Fruit fly (Drosophila melanogaster): Measurements from ENCODE around the gene Cpr64Ac.

Cpr64Ac gene

dm6 chr3L:4169957-4170651 is 42.6 kb downstream of the Cpr64Ac start, which contains the start of gene Ero1L (continued):
- TF ChIP-seq CG10147 (GFP tag; optimal IDR thresholded peaks at IDR 0.05) (peak; percentile 36), hbn (GFP tag; IDR thresholded peaks at IDR 0.05; ENCODE audit: partially characterized antibody) (no peak), ind (GFP tag; optimal IDR thresholded peaks at IDR 0.05) (peak; percentile 2), sim (GFP tag; IDR thresholded peaks at IDR 0.05) (no peak), esg (GFP tag; conservative IDR thresholded peaks at IDR 0.05) (peak; percentile 73), HmgZ (tag; optimal IDR thresholded peaks at IDR 0.05) (peak; percentile 2), tgo (GFP tag; IDR thresholded peaks at IDR 0.05) (no peak), ftz-f1 (GFP tag; optimal IDR thresholded peaks at IDR 0.05) (no peak), lab (GFP tag; optimal IDR thresholded peaks at IDR 0.05) (peak; percentile 67), CG12942 (GFP tag; optimal IDR thresholded peaks at IDR 0.05) (no peak), ci (GFP tag; IDR thresholded peaks at IDR 0.05) (peak; percentile 72; the same call in 2 of the 3 replicates), Hr78 (GFP tag; optimal IDR thresholded peaks at IDR 0.05) (no peak), C15 (GFP tag; IDR thresholded peaks at IDR 0.05) (no peak), B-H2 (GFP tag; optimal IDR thresholded peaks at IDR 0.05) (no peak), gsb-n (tag; optimal IDR thresholded peaks at IDR 0.05) (no peak), CG10959 (GFP tag; IDR thresholded peaks at IDR 0.05) (no peak), CG11560 (tag; IDR thresholded peaks at IDR 0.05) (no peak), sna (GFP tag; IDR thresholded peaks at IDR 0.05; ENCODE audit: partially characterized antibody) (no peak), CG32532 (GFP tag; IDR thresholded peaks at IDR 0.05) (peak; percentile 23; the same call in 1 of the 2 replicates), CG18262 (tag; optimal IDR thresholded peaks at IDR 0.05) (peak; percentile 55), CG17802 (tag; optimal IDR thresholded peaks at IDR 0.05) (no peak), Dll (GFP tag; IDR thresholded peaks at IDR 0.05; ENCODE audit: partially characterized antibody) (peak; percentile 41; the same call in 1 of the 4 replicates), CG4707 (GFP tag; optimal IDR thresholded peaks at IDR 0.05) (no peak), HmgD (GFP tag; optimal IDR thresholded peaks at IDR 0.05) (no peak), Xbp1 (GFP tag; optimal IDR thresholded peaks at IDR 0.05) (peak; percentile 17), CG18011 (GFP tag; optimal IDR thresholded peaks at IDR 0.05) (no peak), otp (GFP tag; IDR thresholded peaks at IDR 0.05) (peak; percentile 30; the same call in 1 of the 3 replicates), dm (GFP tag; optimal IDR thresholded peaks at IDR 0.05) (no peak), CG10209 (GFP tag; optimal IDR thresholded peaks at IDR 0.05) (no peak), E2f2 (GFP tag; IDR thresholded peaks at IDR 0.05) (peak; percentile 98), CG1602 (GFP tag; optimal IDR thresholded peaks at IDR 0.05) (peak; percentile 25), ase (GFP tag; IDR thresholded peaks at IDR 0.05) (no peak), CG4404 (GFP tag; IDR thresholded peaks at IDR 0.05) (no peak), CG7372 (GFP tag; IDR thresholded peaks at IDR 0.05) (no peak), ken (GFP tag; IDR thresholded peaks at IDR 0.05) (no peak), NfI (GFP tag; optimal IDR thresholded peaks at IDR 0.05) (no peak), CG2875 (GFP tag; optimal IDR thresholded peaks at IDR 0.05) (no peak), dati (GFP tag; IDR thresholded peaks at IDR 0.05) (no peak), CG2678 (tag; optimal IDR thresholded peaks at IDR 0.05) (no peak), Doc3 (GFP tag; IDR thresholded peaks at IDR 0.05; ENCODE audit: partially characterized antibody) (no peak), CG13894 (tag; optimal IDR thresholded peaks at IDR 0.05) (no peak), Camta (GFP tag; optimal IDR thresholded peaks at IDR 0.05) (no peak), CG17186 (GFP tag; optimal IDR thresholded peaks at IDR 0.05) (peak; percentile 21), CG6813 (GFP tag; optimal IDR thresholded peaks at IDR 0.05) (no peak), Six4 (GFP tag; optimal IDR thresholded peaks at IDR 0.05) (no peak), Doc2 (GFP tag; IDR thresholded peaks at IDR 0.05) (no peak), lov (optimal IDR thresholded peaks at IDR 0.05) (no peak), lov (GFP tag; IDR thresholded peaks at IDR 0.05) (0 out of 3 replicates have a peak, but pooled peaks have one; percentile 47), cas (GFP tag; IDR thresholded peaks at IDR 0.05) (no peak), CG3847 (GFP tag; IDR thresholded peaks at IDR 0.05) (peak; percentile 54)

Data from whole organism, embryonic.